Fruit fly (Drosophila melanogaster): ENCODE results near the gene Sfp24F.

Sfp24F gene

dm6 chr2L:4448582-4449016 is 6.7 kb upstream of the Sfp24F start, which contains the start of gene MFS18:
Gene MFS18, minus strand, starts transcription at chr2L:4448635.
- TF ChIP-seq insv (optimal IDR thresholded peaks at IDR 0.05) = no peak
- TF ChIP-seq psq (optimal IDR thresholded peaks at IDR 0.05) = peak; percentile 40

dm6 chr2L:4444457-4444856 is 2.6 kb upstream of the Sfp24F start, which contains the start of the genes morgue and Elp3:
Gene morgue, minus strand, starts transcription at chr2L:4444680.
Gene Elp3, plus strand, starts transcription at chr2L:4444732.
- no peak for TF ChIP-seq psq (optimal IDR thresholded peaks at IDR 0.05)
- TF ChIP-seq Myc (optimal IDR thresholded peaks at IDR 0.05) = no peak
- TF ChIP-seq h (optimal IDR thresholded peaks at IDR 0.05) = no peak
- no peak for TF ChIP-seq ttk (optimal IDR thresholded peaks at IDR 0.05)
- TF ChIP-seq insv (optimal IDR thresholded peaks at IDR 0.05) = no peak
- no peak for TF ChIP-seq Sin3A (optimal IDR thresholded peaks at IDR 0.05)

dm6 chr2L:4440881-4441737 is 751 bp downstream of the Sfp24F start, which contains the start of gene CG15431:
Gene CG15431, minus strand, starts transcription at chr2L:4441282.
- no peak for TF ChIP-seq h (optimal IDR thresholded peaks at IDR 0.05)
- TF ChIP-seq Sin3A (optimal IDR thresholded peaks at IDR 0.05) = no peak
- no peak for TF ChIP-seq Myc (optimal IDR thresholded peaks at IDR 0.05)
- no peak for TF ChIP-seq psq (optimal IDR thresholded peaks at IDR 0.05)
- TF ChIP-seq ttk (optimal IDR thresholded peaks at IDR 0.05) = no peak
- no peak for TF ChIP-seq insv (optimal IDR thresholded peaks at IDR 0.05)

dm6 chr2L:4437487-4437886 is 4.4 kb downstream of the Sfp24F start, which contains the start of gene CG43056:
Gene CG43056, plus strand, starts transcription at chr2L:4437787.
- TF ChIP-seq Myc (optimal IDR thresholded peaks at IDR 0.05) = no peak
- TF ChIP-seq insv (optimal IDR thresholded peaks at IDR 0.05) = no peak
- no peak for TF ChIP-seq ttk (optimal IDR thresholded peaks at IDR 0.05)
- TF ChIP-seq psq (optimal IDR thresholded peaks at IDR 0.05) = no peak
- TF ChIP-seq Sin3A (optimal IDR thresholded peaks at IDR 0.05) = no peak
- no peak for TF ChIP-seq h (optimal IDR thresholded peaks at IDR 0.05)

- TF ChIP-seq ttk (optimal IDR thresholded peaks at IDR 0.05) = no peak
- no peak for TF ChIP-seq insv (optimal IDR thresholded peaks at IDR 0.05)
- no peak for TF ChIP-seq psq (optimal IDR thresholded peaks at IDR 0.05)
- TF ChIP-seq Sin3A (optimal IDR thresholded peaks at IDR 0.05) = no peak
- no peak for TF ChIP-seq h (optimal IDR thresholded peaks at IDR 0.05)
- no peak for TF ChIP-seq Myc (optimal IDR thresholded peaks at IDR 0.05)
Measured at dm6 chr2L:4433608-4434007, 8.3 kb downstream of the Sfp24F start, which contains the start of the genes CG34177 and CG34178. Gene CG34177, plus strand, starts transcription at chr2L:4433908. Gene CG34178, plus strand, starts transcription at chr2L:4433908.

dm6 chr2L:4422154-4422553 is 19.7 kb downstream of the Sfp24F start:
- TF ChIP-seq h (optimal IDR thresholded peaks at IDR 0.05) = no peak
- no peak for TF ChIP-seq Sin3A (optimal IDR thresholded peaks at IDR 0.05)
- no peak for TF ChIP-seq Myc (optimal IDR thresholded peaks at IDR 0.05)
- TF ChIP-seq psq (optimal IDR thresholded peaks at IDR 0.05) = no peak
- TF ChIP-seq ttk (optimal IDR thresholded peaks at IDR 0.05) = no peak
- no peak for TF ChIP-seq insv (optimal IDR thresholded peaks at IDR 0.05)

dm6 chr2L:4418819-4419218 is 23.0 kb downstream of the Sfp24F start:
- no peak for TF ChIP-seq Myc (optimal IDR thresholded peaks at IDR 0.05)
- TF ChIP-seq insv (optimal IDR thresholded peaks at IDR 0.05) = no peak
- no peak for TF ChIP-seq Sin3A (optimal IDR thresholded peaks at IDR 0.05)
- no peak for TF ChIP-seq psq (optimal IDR thresholded peaks at IDR 0.05)
- no peak for TF ChIP-seq h (optimal IDR thresholded peaks at IDR 0.05)
- TF ChIP-seq ttk (optimal IDR thresholded peaks at IDR 0.05) = no peak

- no peak for TF ChIP-seq insv (optimal IDR thresholded peaks at IDR 0.05)
- TF ChIP-seq psq (optimal IDR thresholded peaks at IDR 0.05) = no peak
- TF ChIP-seq h (optimal IDR thresholded peaks at IDR 0.05) = no peak
- no peak for TF ChIP-seq ttk (optimal IDR thresholded peaks at IDR 0.05)
- TF ChIP-seq Sin3A (optimal IDR thresholded peaks at IDR 0.05) = no peak
- no peak for TF ChIP-seq Myc (optimal IDR thresholded peaks at IDR 0.05)
Measured at dm6 chr2L:4417982-4418381, 23.9 kb downstream of the Sfp24F start.

dm6 chr2L:4416903-4417302 is 25.0 kb downstream of the Sfp24F start:
- no peak for TF ChIP-seq psq (optimal IDR thresholded peaks at IDR 0.05)
- no peak for TF ChIP-seq h (optimal IDR thresholded peaks at IDR 0.05)
- TF ChIP-seq ttk (optimal IDR thresholded peaks at IDR 0.05) = no peak
- no peak for TF ChIP-seq Myc (optimal IDR thresholded peaks at IDR 0.05)
- TF ChIP-seq insv (optimal IDR thresholded peaks at IDR 0.05) = no peak
- no peak for TF ChIP-seq Sin3A (optimal IDR thresholded peaks at IDR 0.05)

dm6 chr2L:4416089-4416488 is 25.8 kb downstream of the Sfp24F start:
- TF ChIP-seq h (optimal IDR thresholded peaks at IDR 0.05) (no peak), psq (optimal IDR thresholded peaks at IDR 0.05) (no peak), ttk (optimal IDR thresholded peaks at IDR 0.05) (no peak), Myc (optimal IDR thresholded peaks at IDR 0.05) (no peak), insv (optimal IDR thresholded peaks at IDR 0.05) (no peak), Sin3A (optimal IDR thresholded peaks at IDR 0.05) (no peak)

- TF ChIP-seq insv (optimal IDR thresholded peaks at IDR 0.05) (no peak), Myc (optimal IDR thresholded peaks at IDR 0.05) (no peak), ttk (optimal IDR thresholded peaks at IDR 0.05) (no peak), h (optimal IDR thresholded peaks at IDR 0.05) (no peak), psq (optimal IDR thresholded peaks at IDR 0.05) (no peak), Sin3A (optimal IDR thresholded peaks at IDR 0.05) (no peak)
Measured at dm6 chr2L:4414059-4414458, 27.8 kb downstream of the Sfp24F start.

- TF ChIP-seq insv (optimal IDR thresholded peaks at IDR 0.05) = no peak
- no peak for TF ChIP-seq Myc (optimal IDR thresholded peaks at IDR 0.05)
- no peak for TF ChIP-seq psq (optimal IDR thresholded peaks at IDR 0.05)
- TF ChIP-seq h (optimal IDR thresholded peaks at IDR 0.05) = no peak
- TF ChIP-seq Sin3A (optimal IDR thresholded peaks at IDR 0.05) = no peak
- no peak for TF ChIP-seq ttk (optimal IDR thresholded peaks at IDR 0.05)
Measured at dm6 chr2L:4410855-4411254, 31.0 kb downstream of the Sfp24F start, which contains the start of gene CG43055. Gene CG43055, plus strand, starts transcription at chr2L:4411155.
